Worm (Caenorhabditis elegans) whole organism, mixed stage, embryonic: Measurements from ENCODE around the gene moe-3.
A peak's percentile ranks its signal among the peaks of the same experiment; 100 is the strongest.

Experiments used
- M03D4.4 ChIP-seq: sonication (generic microtip); optimal IDR thresholded peaks from 2 replicates; lab custom pipeline; 2017; ENCODE audit warnings: mild to moderate bottlenecking, missing genetic modification characterization, missing compliant biosample characterization
- bed-3 ChIP-seq: fragments of 200-800 bp; sonication (Bioruptor generic); optimal IDR thresholded peaks from 3 replicates; lab custom pipeline; 2018; ENCODE audit warnings: mild to moderate bottlenecking, missing genetic modification characterization, moderate library complexity, missing compliant biosample characterization
- blmp-1 ChIP-seq: fragments of 150-350 bp; optimal IDR thresholded peaks from 2 replicates; lab custom pipeline; 2014; ENCODE audit warnings: missing biosample characterization, missing genetic modification characterization
- ceh-39 ChIP-seq: fragments of 150-350 bp; optimal IDR thresholded peaks from 2 replicates; lab custom pipeline; 2014; ENCODE audit warnings: missing biosample characterization, missing genetic modification characterization
- ceh-43 ChIP-seq: fragments of 200-800 bp; sonication (Bioruptor generic); optimal IDR thresholded peaks from 2 replicates; lab custom pipeline; 2018; ENCODE audit warnings: mild to moderate bottlenecking, missing genetic modification characterization, moderate library complexity, missing compliant biosample characterization
- ceh-83 ChIP-seq: fragments of 200-800 bp; sonication (Bioruptor generic); optimal IDR thresholded peaks from 2 replicates; lab custom pipeline; 2018; ENCODE audit warnings: mild to moderate bottlenecking, missing genetic modification characterization, missing compliant biosample characterization
- ces-1 ChIP-seq: fragments of 150-350 bp; optimal IDR thresholded peaks from 2 replicates; lab custom pipeline; 2014; ENCODE audit warnings: missing biosample characterization, missing genetic modification reagents, missing genetic modification characterization
- cnd-1 ChIP-seq: fragments of 200-800 bp; sonication (Bioruptor generic); optimal IDR thresholded peaks from 2 replicates; lab custom pipeline; 2018; ENCODE audit warnings: mild to moderate bottlenecking, missing genetic modification characterization, missing compliant biosample characterization
- drap-1 ChIP-seq: fragments of 200-800 bp; sonication (Bioruptor generic); optimal IDR thresholded peaks from 3 replicates; lab custom pipeline; 2018; ENCODE audit warnings: mild to moderate bottlenecking, missing genetic modification characterization, missing compliant biosample characterization
- elt-1 ChIP-seq: sonication (generic microtip); optimal IDR thresholded peaks from 2 replicates; lab custom pipeline; 2017; ENCODE audit warnings: missing genetic modification characterization, mild to moderate bottlenecking, missing compliant biosample characterization, antibody characterized with exemption, moderate library complexity, borderline replicate concordance; ENCODE audit not compliant: insufficient read depth
- elt-3 ChIP-seq: fragments of 150-350 bp; optimal IDR thresholded peaks from 2 replicates; lab custom pipeline; 2014; ENCODE audit warnings: missing biosample characterization, missing genetic modification characterization
- flh-1 ChIP-seq: fragments of 200-800 bp; sonication (Bioruptor generic); optimal IDR thresholded peaks from 2 replicates; lab custom pipeline; 2018; ENCODE audit warnings: mild to moderate bottlenecking, missing genetic modification characterization, moderate library complexity, missing compliant biosample characterization
- hlh-1 ChIP-seq: fragments of 150-350 bp; optimal IDR thresholded peaks from 2 replicates; lab custom pipeline; 2014; ENCODE audit warnings: missing biosample characterization, missing genetic modification reagents, missing genetic modification characterization
- lin-13 ChIP-seq: fragments of 150-350 bp; optimal IDR thresholded peaks from 2 replicates; lab custom pipeline; 2014; ENCODE audit warnings: missing biosample characterization, missing genetic modification characterization
- lin-32 ChIP-seq: fragments of 200-800 bp; sonication (Bioruptor generic); optimal IDR thresholded peaks from 2 replicates; lab custom pipeline; 2018; ENCODE audit warnings: mild to moderate bottlenecking, missing genetic modification characterization, missing compliant biosample characterization
- lsy-2 ChIP-seq: fragments of 150-350 bp; optimal IDR thresholded peaks from 2 replicates; lab custom pipeline; 2014; ENCODE audit warnings: missing biosample characterization, missing genetic modification characterization
- mab-5 ChIP-seq: fragments of 150-350 bp; optimal IDR thresholded peaks from 2 replicates; lab custom pipeline; 2014; ENCODE audit warnings: missing biosample characterization, missing genetic modification characterization
- mep-1 ChIP-seq: fragments of 150-350 bp; optimal IDR thresholded peaks from 2 replicates; lab custom pipeline; 2017; ENCODE audit warnings: missing biosample characterization, missing genetic modification reagents, missing genetic modification characterization, inconsistent platforms
- mls-2 ChIP-seq: sonication (generic microtip); optimal IDR thresholded peaks from 2 replicates; lab custom pipeline; 2016; ENCODE audit warnings: mild to moderate bottlenecking, missing genetic modification characterization, moderate library complexity, missing compliant biosample characterization
- nhr-12 ChIP-seq: fragments of 150-350 bp; optimal IDR thresholded peaks from 2 replicates; lab custom pipeline; 2014; ENCODE audit warnings: missing biosample characterization, missing genetic modification characterization
- nhr-2 ChIP-seq: fragments of 150-350 bp; optimal IDR thresholded peaks from 2 replicates; lab custom pipeline; 2014; ENCODE audit warnings: missing biosample characterization, missing genetic modification characterization
- nhr-237 ChIP-seq: fragments of 150-350 bp; optimal IDR thresholded peaks from 2 replicates; lab custom pipeline; 2014; ENCODE audit warnings: missing biosample characterization, missing genetic modification characterization
- nhr-76 ChIP-seq: sonication (generic microtip); optimal IDR thresholded peaks from 2 replicates; lab custom pipeline; 2017; ENCODE audit warnings: missing biosample characterization, missing genetic modification characterization
- pha-4 ChIP-seq: fragments of 150-350 bp; optimal IDR thresholded peaks from 2 replicates; lab custom pipeline; 2018; ENCODE audit warnings: missing biosample characterization, missing genetic modification reagents, missing genetic modification characterization
- sem-2 ChIP-seq: fragments of 200-800 bp; sonication (Bioruptor generic); optimal IDR thresholded peaks from 2 replicates; lab custom pipeline; 2018; ENCODE audit warnings: mild to moderate bottlenecking, missing genetic modification characterization, missing compliant biosample characterization
- snpc-4 ChIP-seq: fragments of 150-350 bp; optimal IDR thresholded peaks from 2 replicates; lab custom pipeline; 2014; ENCODE audit warnings: missing biosample characterization, missing genetic modification characterization
- sptf-1 ChIP-seq: sonication (generic microtip); optimal IDR thresholded peaks from 2 replicates; lab custom pipeline; 2017; ENCODE audit warnings: mild to moderate bottlenecking, missing genetic modification characterization, moderate library complexity, missing compliant biosample characterization
- tbx-8 ChIP-seq: fragments of 200-800 bp; sonication (Bioruptor generic); optimal IDR thresholded peaks from 2 replicates; lab custom pipeline; 2018; ENCODE audit warnings: mild to moderate bottlenecking, missing genetic modification characterization, moderate library complexity, missing compliant biosample characterization
- unc-120 ChIP-seq: sonication (generic microtip); optimal IDR thresholded peaks from 2 replicates; lab custom pipeline; 2017; ENCODE audit warnings: missing genetic modification characterization, missing compliant biosample characterization; ENCODE audit not compliant: poor library complexity, severe bottlenecking
- unc-39 ChIP-seq: fragments of 150-350 bp; optimal IDR thresholded peaks from 2 replicates; lab custom pipeline; 2014; ENCODE audit warnings: missing biosample characterization, missing genetic modification characterization
- unc-62 ChIP-seq: fragments of 150-350 bp; optimal IDR thresholded peaks from 2 replicates; lab custom pipeline; 2014; ENCODE audit warnings: missing biosample characterization, missing genetic modification reagents, missing genetic modification characterization
- zip-8 ChIP-seq: fragments of 150-350 bp; optimal IDR thresholded peaks from 2 replicates; lab custom pipeline; 2014; ENCODE audit warnings: missing biosample characterization, missing genetic modification characterization
- ztf-11 ChIP-seq: fragments of 150-350 bp; optimal IDR thresholded peaks from 2 replicates; lab custom pipeline; 2014; ENCODE audit warnings: missing biosample characterization, missing genetic modification characterization

The moe-3 gene

ce11 chrII:13159869-13160268 lies 5.7 kb downstream of the moe-3 start:
- no peak for TF ChIP-seq blmp-1 (tag; lab: Kevin White, UChicago)
- TF ChIP-seq lsy-2, result no peak
- no peak for TF ChIP-seq nhr-2 (tag; lab: Kevin White, UChicago)
- TF ChIP-seq elt-3 (tag; lab: Kevin White, UChicago), result no peak
- TF ChIP-seq cnd-1, result no peak
- TF ChIP-seq, all 35 proteins: peak for 0

ce11 chrII:13156971-13157370 lies 8.6 kb downstream of the moe-3 start, which contains the start of the genes hpr-17 and F32A11.1:
Gene hpr-17, minus strand, starts transcription at chrII:13157047.
Gene F32A11.1, plus strand, starts transcription at chrII:13157329.
- TF ChIP-seq M03D4.4 (tag; lab: Kevin White, UChicago) (no peak), ces-1 (peak; percentile 42), nhr-237 (peak; percentile 56), mab-5 (tag; lab: Kevin White, UChicago) (peak; percentile 26), lsy-2 (peak; percentile 67), hlh-1 (tag; lab: Kevin White, UChicago) (peak; percentile 12), sem-2 (GFP tag; lab: Kevin White, UChicago) (no peak), ztf-11 (tag; lab: Kevin White, UChicago) (peak; percentile 22), elt-3 (tag; lab: Kevin White, UChicago) (no peak), snpc-4 (no peak), ceh-39 (tag; lab: Kevin White, UChicago) (no peak), sptf-1 (tag; lab: Kevin White, UChicago) (peak; percentile 50), mls-2 (tag; lab: Kevin White, UChicago) (no peak), pha-4 (tag; lab: Kevin White, UChicago) (peak; percentile 56), mep-1 (tag; lab: Kevin White, UChicago) (peak; percentile 73), flh-1 (GFP tag; lab: Kevin White, UChicago) (no peak), ceh-83 (GFP tag; lab: Kevin White, UChicago) (no peak), zip-8 (no peak), drap-1 (GFP tag; lab: Kevin White, UChicago) (no peak), tbx-8 (GFP tag; lab: Kevin White, UChicago) (no peak), unc-39 (tag; lab: Kevin White, UChicago) (no peak), bed-3 (GFP tag; lab: Kevin White, UChicago) (no peak), unc-120 (tag; lab: Kevin White, UChicago) (no peak), lin-13 (tag; lab: Kevin White, UChicago) (peak; percentile 58), lin-32 (GFP tag; lab: Kevin White, UChicago) (no peak), cnd-1 (no peak), ceh-43 (GFP tag; lab: Kevin White, UChicago) (no peak)

ce11 chrII:13156071-13156470 lies 9.5 kb downstream of the moe-3 start:
- TF ChIP-seq unc-62 (GFP tag; lab: Kevin White, UChicago) (no peak), lsy-2 (no peak), lin-13 (tag; lab: Kevin White, UChicago) (no peak)

- no peak for TF ChIP-seq drap-1 (GFP tag; lab: Kevin White, UChicago)
- no peak for TF ChIP-seq flh-1 (GFP tag; lab: Kevin White, UChicago)
- no peak for TF ChIP-seq unc-120 (tag; lab: Kevin White, UChicago)
- no peak for TF ChIP-seq nhr-2 (tag; lab: Kevin White, UChicago)
- TF ChIP-seq snpc-4, result no peak
- TF ChIP-seq unc-39 (tag; lab: Kevin White, UChicago), result no peak
- no peak for TF ChIP-seq ceh-43 (GFP tag; lab: Kevin White, UChicago)
- TF ChIP-seq zip-8, result no peak
- no peak for TF ChIP-seq nhr-12 (tag; lab: Kevin White, UChicago)
- TF ChIP-seq lin-13 (tag; lab: Kevin White, UChicago), result no peak
- no peak for TF ChIP-seq sem-2 (GFP tag; lab: Kevin White, UChicago)
- no peak for TF ChIP-seq tbx-8 (GFP tag; lab: Kevin White, UChicago)
- TF ChIP-seq elt-1 (tag; lab: Kevin White, UChicago), result no peak
- TF ChIP-seq mls-2 (tag; lab: Kevin White, UChicago), result no peak
- TF ChIP-seq nhr-76, result no peak
- TF ChIP-seq bed-3 (GFP tag; lab: Kevin White, UChicago), result no peak
These were observed 12.2 kb downstream of the moe-3 start, which contains the start of gene spe-18 for ce11 chrII:13153299-13153698. Gene spe-18, minus strand, starts transcription at chrII:13153399.
